Worm (Caenorhabditis elegans) whole organism, early embryonic: ENCODE measurements around the gene wrt-2.

Experiments
- F13C5.2 ChIP-seq: sonication (generic microtip); optimal IDR thresholded peaks from 2 replicates; lab custom pipeline; 2017; ENCODE audit warnings: mild to moderate bottlenecking, missing genetic modification characterization, inconsistent platforms, missing compliant biosample characterization
- aly-1 ChIP-seq: sonication (generic microtip); optimal IDR thresholded peaks from 2 replicates; lab custom pipeline; 2016; ENCODE audit warnings: missing genetic modification characterization, missing compliant biosample characterization
- ama-1 ChIP-seq: fragments of 150-350 bp; optimal IDR thresholded peaks from 2 replicates; lab custom pipeline; 2014
- ceh-13 ChIP-seq: fragments of 200-800 bp; sonication (Bioruptor generic); optimal IDR thresholded peaks from 2 replicates; lab custom pipeline; 2018; ENCODE audit warnings: mild to moderate bottlenecking, missing genetic modification characterization, missing compliant biosample characterization
- flt-1 ChIP-seq: fragments of 200-800 bp; sonication (Bioruptor generic); IDR thresholded peaks from 2 replicates; pipeline ENCODE4 v1.3.6; 2022; ENCODE audit warnings: missing genetic modification characterization, missing compliant biosample characterization
- hmg-4 ChIP-seq: fragments of 200-800 bp; sonication (Bioruptor generic); optimal IDR thresholded peaks from 2 replicates; lab custom pipeline; 2018; ENCODE audit warnings: mild to moderate bottlenecking, missing genetic modification characterization, missing compliant biosample characterization
- scrt-1 ChIP-seq: fragments of 200-800 bp; sonication (Bioruptor generic); IDR thresholded peaks from 2 replicates; pipeline ENCODE4 v1.3.6; 2022; ENCODE audit warnings: missing genetic modification characterization, missing compliant biosample characterization
- sea-1 ChIP-seq: fragments of 200-800 bp; sonication (Bioruptor generic); conservative IDR thresholded peaks from 2 replicates; pipeline ENCODE4 v1.3.6; 2022; ENCODE audit warnings: missing genetic modification characterization, missing compliant biosample characterization
- tbx-11 ChIP-seq: fragments of 200-800 bp; sonication (Bioruptor generic); IDR thresholded peaks from 2 replicates; pipeline ENCODE4 v1.3.6; 2022; ENCODE audit warnings: missing genetic modification characterization, missing compliant biosample characterization

- TF ChIP-seq ama-1 (lab: Kevin White, UChicago): no peak
- no peak for TF ChIP-seq flt-1 (GFP tag; lab: Robert Waterston, UW)
- TF ChIP-seq tbx-11 (GFP tag; lab: Robert Waterston, UW): no peak
- TF ChIP-seq F13C5.2: no peak
- no peak for TF ChIP-seq ceh-13 (GFP tag; lab: Kevin White, UChicago)
- no peak for TF ChIP-seq hmg-4
- no peak for TF ChIP-seq aly-1 (tag; lab: Kevin White, UChicago)
- TF ChIP-seq scrt-1 (GFP tag; lab: Robert Waterston, UW): no peak
- no peak for TF ChIP-seq sea-1 (GFP tag; lab: Robert Waterston, UW)
Observed at ce11 chrX:3126979-3127378, 32.8 kb upstream of the wrt-2 start, which contains the start of gene spc-1.
